Worm (Caenorhabditis elegans) whole organism, late embryonic: Measurements from ENCODE around the gene Y49F6B.20.
"Not testable (repeated sequence)": the region's sequence is repeated elsewhere in the genome, so short reads cannot be mapped to it uniquely, and the experiment has no call there.

ENCODE experiments used
- C08G9.2 ChIP-seq: sonication (generic microtip); optimal IDR thresholded peaks from 2 replicates; lab custom pipeline; 2016; ENCODE audit warnings: mild to moderate bottlenecking, missing genetic modification characterization, moderate library complexity, missing compliant biosample characterization
- C38D4.7 ChIP-seq: fragments of 200-800 bp; sonication (Bioruptor generic); optimal IDR thresholded peaks from 2 replicates; lab custom pipeline; 2018; ENCODE audit warnings: mild to moderate bottlenecking, missing genetic modification characterization, moderate library complexity, missing compliant biosample characterization
- F13H6.1 ChIP-seq: sonication (generic microtip); optimal IDR thresholded peaks from 2 replicates; lab custom pipeline; 2016; ENCODE audit warnings: missing genetic modification characterization, missing compliant biosample characterization
- K02D7.2 ChIP-seq: sonication (generic microtip); optimal IDR thresholded peaks from 2 replicates; lab custom pipeline; 2017; ENCODE audit warnings: mild to moderate bottlenecking, missing genetic modification characterization, missing compliant biosample characterization
- Y22D7AL.16 ChIP-seq: sonication (generic microtip); optimal IDR thresholded peaks from 2 replicates; lab custom pipeline; 2016; ENCODE audit warnings: missing genetic modification characterization, missing compliant biosample characterization
- ahr-1 ChIP-seq: sonication (generic microtip); optimal IDR thresholded peaks from 2 replicates; lab custom pipeline; 2016; ENCODE audit warnings: missing genetic modification characterization, missing compliant biosample characterization
- ama-1 ChIP-seq: fragments of 150-350 bp; optimal IDR thresholded peaks from 2 replicates; lab custom pipeline; 2014
- ceh-14 ChIP-seq: sonication (generic microtip); optimal IDR thresholded peaks from 2 replicates; lab custom pipeline; 2016; ENCODE audit warnings: missing genotype, missing genetic modification characterization, missing compliant biosample characterization
- ceh-18 ChIP-seq: sonication (generic microtip); optimal IDR thresholded peaks from 2 replicates; lab custom pipeline; 2016; ENCODE audit warnings: missing genetic modification characterization, missing compliant biosample characterization
- ceh-2 ChIP-seq: sonication (generic microtip); optimal IDR thresholded peaks from 2 replicates; lab custom pipeline; 2016; ENCODE audit warnings: missing genotype, missing genetic modification characterization, missing compliant biosample characterization
- ceh-24 ChIP-seq: sonication (generic microtip); optimal IDR thresholded peaks from 2 replicates; lab custom pipeline; 2016; ENCODE audit warnings: mild to moderate bottlenecking, missing genetic modification characterization, missing compliant biosample characterization
- ceh-31 ChIP-seq: sonication (generic microtip); optimal IDR thresholded peaks from 2 replicates; lab custom pipeline; 2016; ENCODE audit warnings: missing genetic modification characterization, missing compliant biosample characterization
- ceh-34 ChIP-seq: sonication (generic microtip); optimal IDR thresholded peaks from 2 replicates; lab custom pipeline; 2016; ENCODE audit warnings: mild to moderate bottlenecking, missing genetic modification characterization, missing compliant biosample characterization
- ceh-45 ChIP-seq: fragments of 200-800 bp; sonication (Bioruptor generic); IDR thresholded peaks from 2 replicates; pipeline ENCODE4 v1.3.6; 2022; ENCODE audit warnings: missing genetic modification reagents, missing genetic modification characterization, missing compliant biosample characterization
- ceh-48 ChIP-seq: sonication (generic microtip); optimal IDR thresholded peaks from 2 replicates; lab custom pipeline; 2016; ENCODE audit warnings: missing genetic modification characterization, inconsistent platforms, missing compliant biosample characterization
- dmd-4 ChIP-seq: sonication (generic microtip); optimal IDR thresholded peaks from 2 replicates; lab custom pipeline; 2016; ENCODE audit warnings: borderline replicate concordance, missing genetic modification characterization, missing compliant biosample characterization
- elt-2 ChIP-seq: sonication (generic microtip); optimal IDR thresholded peaks from 2 replicates; lab custom pipeline; 2016; ENCODE audit warnings: missing genetic modification reagents, missing genetic modification characterization, missing compliant biosample characterization
- ets-4 ChIP-seq: sonication (generic microtip); optimal IDR thresholded peaks from 2 replicates; lab custom pipeline; 2016; ENCODE audit warnings: missing genetic modification characterization, missing compliant biosample characterization
- fax-1 ChIP-seq: sonication (generic microtip); optimal IDR thresholded peaks from 2 replicates; lab custom pipeline; 2016; ENCODE audit warnings: missing genotype, missing genetic modification characterization, missing compliant biosample characterization
- fkh-6 ChIP-seq: sonication (generic microtip); optimal IDR thresholded peaks from 2 replicates; lab custom pipeline; 2016; ENCODE audit warnings: missing genetic modification characterization, missing compliant biosample characterization
- hlh-15 ChIP-seq: sonication (generic microtip); optimal IDR thresholded peaks from 2 replicates; lab custom pipeline; 2016; ENCODE audit warnings: missing genetic modification characterization, missing compliant biosample characterization
- lim-6 ChIP-seq: sonication (generic microtip); optimal IDR thresholded peaks from 2 replicates; lab custom pipeline; 2016; ENCODE audit warnings: missing genetic modification characterization, missing compliant biosample characterization
- mec-3 ChIP-seq: sonication (generic microtip); optimal IDR thresholded peaks from 2 replicates; lab custom pipeline; 2016; ENCODE audit warnings: borderline replicate concordance, missing genetic modification characterization, missing compliant biosample characterization
- nfya-1 ChIP-seq: sonication (generic microtip); optimal IDR thresholded peaks from 2 replicates; lab custom pipeline; 2017; ENCODE audit warnings: missing genetic modification characterization, mild to moderate bottlenecking, missing compliant biosample characterization, antibody characterized with exemption, moderate library complexity
- pag-3 ChIP-seq: sonication (generic microtip); optimal IDR thresholded peaks from 2 replicates; lab custom pipeline; 2016; ENCODE audit warnings: missing compliant biosample characterization, missing genetic modification characterization, borderline replicate concordance
- pha-2 ChIP-seq: sonication (generic microtip); optimal IDR thresholded peaks from 2 replicates; lab custom pipeline; 2017; ENCODE audit warnings: mild to moderate bottlenecking, missing genetic modification characterization, missing compliant biosample characterization
- pha-4 ChIP-seq: fragments of 150-350 bp; optimal IDR thresholded peaks from 2 replicates; lab custom pipeline; 2018; ENCODE audit warnings: missing biosample characterization, missing genetic modification reagents, missing genetic modification characterization
- pqm-1 ChIP-seq: sonication (generic microtip); optimal IDR thresholded peaks from 2 replicates; lab custom pipeline; 2016; ENCODE audit warnings: missing genetic modification characterization, missing compliant biosample characterization
- ref-2 ChIP-seq: sonication (generic microtip); optimal IDR thresholded peaks from 2 replicates; lab custom pipeline; 2016; ENCODE audit warnings: missing genetic modification characterization, missing compliant biosample characterization
- rnt-1 ChIP-seq: sonication (generic microtip); optimal IDR thresholded peaks from 2 replicates; lab custom pipeline; 2016; ENCODE audit warnings: missing genetic modification characterization, missing compliant biosample characterization
- sox-2 ChIP-seq: fragments of 200-800 bp; sonication (Bioruptor generic); IDR thresholded peaks from 2 replicates; pipeline ENCODE4 v1.3.6; 2022; ENCODE audit warnings: missing genetic modification reagents, missing genetic modification characterization, missing compliant biosample characterization
- sox-4 ChIP-seq: sonication (generic microtip); optimal IDR thresholded peaks from 2 replicates; lab custom pipeline; 2017; ENCODE audit warnings: mild to moderate bottlenecking, missing genetic modification characterization, inconsistent platforms, missing compliant biosample characterization
- tbx-2 ChIP-seq: sonication (generic microtip); optimal IDR thresholded peaks from 2 replicates; lab custom pipeline; 2016; ENCODE audit warnings: missing genetic modification characterization, missing compliant biosample characterization
- tbx-7 ChIP-seq: sonication (generic microtip); optimal IDR thresholded peaks from 2 replicates; lab custom pipeline; 2016; ENCODE audit warnings: missing genotype, missing genetic modification characterization, missing compliant biosample characterization
- unc-3 ChIP-seq, 2 experiments: fragments of 200-800 bp in 1 of 2; sonication (Bioruptor generic) in 1 of 2; sonication (generic microtip) in 1 of 2; conservative IDR thresholded peaks in 1 of 2; optimal IDR thresholded peaks in 1 of 2; 2 replicates each; pipeline versions ENCODE4 v1.3.6 to Lab custom; 2016 to 2022; ENCODE audit warnings: missing compliant biosample characterization in 2 of 2, missing genetic modification characterization in 2 of 2, missing genetic modification reagents in 1 of 2
- unc-42 ChIP-seq: sonication (generic microtip); optimal IDR thresholded peaks from 2 replicates; lab custom pipeline; 2016; ENCODE audit warnings: missing genotype, missing genetic modification characterization, missing compliant biosample characterization
- unc-86 ChIP-seq: sonication (generic microtip); optimal IDR thresholded peaks from 2 replicates; lab custom pipeline; 2016; ENCODE audit warnings: missing genetic modification characterization, missing compliant biosample characterization
- zip-5 ChIP-seq: sonication (generic microtip); optimal IDR thresholded peaks from 2 replicates; lab custom pipeline; 2016; ENCODE audit warnings: missing genetic modification characterization, missing compliant biosample characterization
- ztf-16 ChIP-seq: sonication (generic microtip); optimal IDR thresholded peaks from 2 replicates; lab custom pipeline; 2017; ENCODE audit warnings: missing genetic modification characterization, missing compliant biosample characterization

Gene Y49F6B.20

DNA sequence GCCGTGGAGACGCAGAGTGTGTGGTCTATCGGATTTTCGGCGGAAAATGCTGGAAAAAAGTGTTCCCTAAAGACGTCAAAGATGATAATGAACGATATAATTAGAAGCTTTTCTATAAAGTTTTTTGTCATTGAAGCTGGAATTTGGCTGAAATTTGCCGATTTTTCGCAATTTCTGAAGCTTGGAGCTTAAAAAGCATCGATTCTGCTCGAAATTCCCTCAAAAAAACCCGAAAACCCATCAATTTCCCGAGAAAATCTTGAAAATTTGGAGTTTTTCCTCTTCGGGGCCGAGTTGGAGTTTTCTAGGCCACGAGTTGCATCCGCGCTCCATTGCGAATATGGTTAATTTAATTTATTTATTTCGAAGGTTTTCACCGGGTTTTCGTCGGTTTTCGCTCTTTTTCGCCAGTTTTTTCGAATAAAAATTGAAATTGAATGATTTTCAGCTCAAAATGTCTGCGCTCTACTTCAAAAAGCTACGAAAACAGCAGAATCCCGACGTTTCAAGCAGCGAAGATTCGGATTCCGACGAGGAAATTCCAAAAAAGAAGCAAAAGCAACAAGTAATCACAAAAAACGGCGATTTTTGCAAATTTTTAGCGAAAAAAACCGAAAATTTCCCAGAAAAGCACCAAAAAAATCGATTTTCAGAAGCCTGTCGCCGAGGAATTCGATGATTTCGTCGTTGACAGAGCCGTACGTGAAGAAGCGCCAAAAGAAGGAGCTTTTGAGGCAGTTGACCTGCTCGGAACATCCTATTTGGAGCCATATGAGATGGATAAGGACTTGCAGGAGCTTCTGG lies 32.3 kb upstream of the Y49F6B.20 start, which contains the start of the genes col-71 and Y49F6B.2 (continued):
- TF ChIP-seq lim-6 (tag; lab: Kevin White, UChicago) (peak; percentile 63), rnt-1 (tag; lab: Kevin White, UChicago) (peak; percentile 73), Y22D7AL.16 (tag; lab: Kevin White, UChicago) (no peak), ceh-45 (GFP tag; lab: Robert Waterston, UW) (no peak), unc-42 (tag; lab: Kevin White, UChicago) (peak; percentile 100), ceh-2 (tag; lab: Kevin White, UChicago) (peak; percentile 86), ahr-1 (tag; lab: Kevin White, UChicago) (peak; percentile 58), ama-1 (lab: Kevin White, UChicago) (no peak)

DNA sequence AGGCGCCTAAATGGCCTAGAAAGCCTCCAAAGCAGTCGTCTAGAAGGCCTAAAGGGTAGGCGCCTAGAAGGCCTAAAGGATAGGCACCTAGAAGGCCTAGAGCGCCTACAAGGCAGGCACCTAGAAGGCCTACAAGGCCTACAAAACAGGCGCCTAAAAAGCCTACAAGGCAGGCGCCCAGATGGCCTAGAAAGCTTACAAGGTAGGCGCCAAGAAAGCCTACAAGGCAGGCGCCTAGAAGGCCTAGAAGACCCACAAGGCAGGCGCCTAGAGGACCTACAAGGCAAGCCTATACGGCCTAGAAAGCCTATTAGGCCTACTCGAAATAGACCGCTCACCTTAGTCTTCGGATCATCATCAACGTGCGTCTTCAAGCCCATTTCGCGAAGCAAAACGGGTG lies 31.6 kb upstream of the Y49F6B.20 start:
- TF ChIP-seq pha-2 (no peak), ceh-45 (GFP tag; lab: Robert Waterston, UW) (0 out of 2 replicates have a peak, but pooled peaks have one; percentile 6)

DNA sequence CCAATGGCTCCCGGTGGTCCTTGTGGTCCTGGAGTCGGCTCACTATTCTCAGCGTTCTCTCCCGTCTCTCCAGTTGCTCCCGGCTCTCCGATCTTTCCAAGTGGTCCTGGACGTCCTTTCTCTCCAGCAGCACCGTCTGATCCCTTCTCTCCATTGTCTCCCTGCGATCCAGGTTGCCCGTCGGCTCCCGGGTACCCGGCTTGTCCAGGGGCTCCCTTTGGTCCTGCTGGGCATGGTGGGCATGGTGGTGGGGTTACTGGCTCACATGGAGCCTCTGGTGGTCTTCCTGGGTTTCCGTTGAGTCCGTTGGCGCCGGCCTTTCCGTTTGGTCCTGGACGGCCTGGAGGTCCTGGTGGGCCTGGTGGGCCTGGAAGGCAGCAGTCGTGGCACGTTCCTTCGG lies 29.9 kb upstream of the Y49F6B.20 start:
- no peak for TF ChIP-seq unc-86
- peak; percentile 14 for TF ChIP-seq C08G9.2 (tag; lab: Kevin White, UChicago)

- TF ChIP-seq sox-4 (tag; lab: Kevin White, UChicago): no peak
- no peak for TF ChIP-seq fax-1 (tag; lab: Kevin White, UChicago)
- TF ChIP-seq pha-2: no peak
- TF ChIP-seq elt-2: peak; percentile 35
- no peak for TF ChIP-seq hlh-15 (tag; lab: Kevin White, UChicago)
- TF ChIP-seq F13H6.1 (tag; lab: Kevin White, UChicago): no peak
Observed at ce11 chrII:3499386-3499785, 28.9 kb upstream of the Y49F6B.20 start, which contains the start of gene Y49F6B.9. Gene Y49F6B.9 (minus strand): TSS chrII:3499387.

DNA sequence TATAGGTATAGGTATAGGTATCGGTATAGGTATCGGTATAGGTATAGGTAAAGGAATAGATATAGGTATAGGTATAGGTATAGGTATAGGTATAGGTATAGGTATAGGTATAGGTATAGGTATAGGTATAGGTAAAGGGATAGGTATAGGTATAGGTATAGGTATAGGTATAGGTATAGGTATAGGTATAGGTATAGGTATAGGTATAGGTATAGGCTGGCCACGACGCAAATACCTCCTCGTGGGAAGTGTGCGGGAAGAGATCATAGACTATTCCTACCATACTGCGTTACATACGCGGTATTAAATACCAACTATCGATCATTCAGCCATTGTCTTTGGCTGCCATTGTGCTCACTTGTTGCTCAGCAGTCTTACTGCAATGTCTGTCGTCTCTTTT lies 20.3 kb upstream of the Y49F6B.20 start, which contains the start of gene fbxb-112:
TSS of gene fbxb-112 (plus strand) at position 301 of the 400 bp plus-strand sequence.
- not testable (repeated sequence) for TF ChIP-seq pha-4 (tag; lab: Kevin White, UChicago); C38D4.7; dmd-4

- TF ChIP-seq unc-3 (GFP tag; conservative IDR thresholded peaks at IDR 0.05; lab: Robert Waterston, UW) (0 out of 2 replicates have a peak, but pooled peaks have one; percentile 9), unc-3 (tag; optimal IDR thresholded peaks at IDR 0.05; lab: Kevin White, UChicago) (no peak), C38D4.7 (no peak), ceh-24 (tag; lab: Kevin White, UChicago) (no peak), ceh-18 (tag; lab: Kevin White, UChicago) (peak; percentile 48), unc-86 (peak; percentile 47), zip-5 (tag; lab: Kevin White, UChicago) (peak; percentile 76), ref-2 (tag; lab: Kevin White, UChicago) (peak; percentile 59), ceh-31 (tag; lab: Kevin White, UChicago) (peak; percentile 96), ceh-2 (tag; lab: Kevin White, UChicago) (peak; percentile 92), K02D7.2 (tag; lab: Kevin White, UChicago) (no peak), rnt-1 (tag; lab: Kevin White, UChicago) (peak; percentile 35), ceh-48 (tag; lab: Kevin White, UChicago) (peak; percentile 7), pqm-1 (tag; lab: Kevin White, UChicago) (peak; percentile 52), unc-42 (tag; lab: Kevin White, UChicago) (peak; percentile 98), ztf-16 (tag; lab: Kevin White, UChicago) (no peak), ceh-45 (GFP tag; lab: Robert Waterston, UW) (peak; percentile 50; the same call in 1 of the 2 replicates), pha-2 (no peak), lim-6 (tag; lab: Kevin White, UChicago) (peak; percentile 92), pag-3 (tag; lab: Kevin White, UChicago) (no peak), nfya-1 (tag; lab: Kevin White, UChicago) (peak; percentile 33), hlh-15 (tag; lab: Kevin White, UChicago) (peak; percentile 34), mec-3 (tag; lab: Kevin White, UChicago) (peak; percentile 73), fkh-6 (tag; lab: Kevin White, UChicago) (peak; percentile 12), ets-4 (tag; lab: Kevin White, UChicago) (peak; percentile 86), ceh-14 (tag; lab: Kevin White, UChicago) (peak; percentile 82), ceh-34 (tag; lab: Kevin White, UChicago) (peak; percentile 46), tbx-7 (peak; percentile 84), sox-2 (GFP tag; lab: Robert Waterston, UW) (no peak), tbx-2 (tag; lab: Kevin White, UChicago) (peak; percentile 81), C08G9.2 (tag; lab: Kevin White, UChicago) (peak; percentile 91)
Observed at ce11 chrII:3482231-3482630, 11.8 kb upstream of the Y49F6B.20 start, which contains the start of gene smu-2. Gene smu-2 (plus strand): TSS chrII:3482408.
